In the genomic region with DNA sequence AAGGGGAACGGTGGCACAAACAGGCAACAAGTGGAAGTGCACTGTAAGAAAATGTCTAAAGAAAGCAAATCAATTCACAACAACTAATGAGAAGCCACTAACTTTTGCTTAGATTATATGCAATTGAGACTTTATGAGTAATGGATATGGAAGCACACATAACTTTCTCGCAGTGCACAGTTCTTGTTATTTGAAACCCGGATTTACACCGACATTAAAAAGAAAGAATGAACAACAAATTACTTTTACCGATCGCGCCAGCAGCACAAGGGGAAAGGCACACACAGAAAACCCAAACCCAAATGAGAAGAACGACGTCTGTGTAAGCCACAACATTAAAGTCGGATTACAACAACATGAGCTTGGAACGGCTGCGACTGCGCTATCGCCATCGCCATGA, we compare ENCODE assay signal across 1 fruit fly cellular context.
TF ChIP-seq lines count a peak whose summit lies in the region.

No protein-coding gene starts in this region.

TF ChIP-seq in whole organism, embryonic, 481 proteins besides CTCF, POLR2A, EP300 and RAD21 (continued from another document):
- TF ChIP-seq jing (GFP tag; optimal IDR thresholded peaks at IDR 0.05; lab: Kevin White, UChicago) (peak; percentile 40), sr (GFP tag; IDR thresholded peaks at IDR 0.05; lab: Robert Waterston, UW) (no peak), Spps (tag; optimal IDR thresholded peaks at IDR 0.05; lab: Kevin White, UChicago) (peak; percentile 89), CG2875 (GFP tag; optimal IDR thresholded peaks at IDR 0.05; lab: Kevin White, UChicago) (peak; percentile 64), Fer2 (tag; optimal IDR thresholded peaks at IDR 0.05; lab: Kevin White, UChicago) (no peak), CG2116 (GFP tag; optimal IDR thresholded peaks at IDR 0.05; lab: Kevin White, UChicago) (peak; percentile 21), otp (GFP tag; IDR thresholded peaks at IDR 0.05; lab: Robert Waterston, UW) (peak; percentile 70; the same call in 2 of the 3 replicates), HHEX (GFP tag; optimal IDR thresholded peaks at IDR 0.05; lab: Kevin White, UChicago) (peak; percentile 27), PHDP (tag; optimal IDR thresholded peaks at IDR 0.05; lab: Kevin White, UChicago) (peak; percentile 36), CG12942 (GFP tag; optimal IDR thresholded peaks at IDR 0.05; lab: Kevin White, UChicago) (peak; percentile 29), CG3163 (GFP tag; optimal IDR thresholded peaks at IDR 0.05; lab: Kevin White, UChicago) (peak; percentile 4), prd (optimal IDR thresholded peaks at IDR 0.05; lab: Kevin White, UChicago) (no peak), prd (GFP tag; IDR thresholded peaks at IDR 0.05; lab: Robert Waterston, UW) (peak; percentile 82), CG10462 (GFP tag; optimal IDR thresholded peaks at IDR 0.05; lab: Kevin White, UChicago) (peak; percentile 25), grau (tag; optimal IDR thresholded peaks at IDR 0.05; lab: Kevin White, UChicago) (peak; percentile 53), C15 (GFP tag; IDR thresholded peaks at IDR 0.05; lab: Robert Waterston, UW) (no peak), dmrt11E (tag; optimal IDR thresholded peaks at IDR 0.05; lab: Kevin White, UChicago) (peak; percentile 93), CG11504 (tag; optimal IDR thresholded peaks at IDR 0.05; lab: Kevin White, UChicago) (peak; percentile 56), CG15601 (tag; optimal IDR thresholded peaks at IDR 0.05; lab: Kevin White, UChicago) (peak; percentile 83), Dp (GFP tag; optimal IDR thresholded peaks at IDR 0.05; lab: Kevin White, UChicago) (no peak), CG2202 (tag; optimal IDR thresholded peaks at IDR 0.05; lab: Kevin White, UChicago) (peak; percentile 88), unpg (GFP tag; optimal IDR thresholded peaks at IDR 0.05; lab: Kevin White, UChicago) (peak; percentile 73), Aef1 (GFP tag; IDR thresholded peaks at IDR 0.05; lab: Robert Waterston, UW) (no peak), Eip74EF (GFP tag; optimal IDR thresholded peaks at IDR 0.05; lab: Kevin White, UChicago) (peak in 1 of 2 experiments; percentile 25), CG10565 (GFP tag; optimal IDR thresholded peaks at IDR 0.05; lab: Kevin White, UChicago) (no peak), CG9876 (GFP tag; optimal IDR thresholded peaks at IDR 0.05; lab: Kevin White, UChicago) (peak; percentile 54), gcm2 (GFP tag; optimal IDR thresholded peaks at IDR 0.05; lab: Kevin White, UChicago) (no peak), CG1602 (GFP tag; optimal IDR thresholded peaks at IDR 0.05; lab: Kevin White, UChicago) (peak; percentile 69), bab2 (GFP tag; optimal IDR thresholded peaks at IDR 0.05; lab: Kevin White, UChicago) (peak; percentile 62), bsh (GFP tag; optimal IDR thresholded peaks at IDR 0.05; lab: Kevin White, UChicago) (peak in 1 of 2 experiments; percentile 94), eyg (GFP tag; optimal IDR thresholded peaks at IDR 0.05; lab: Kevin White, UChicago) (no peak), Antp (GFP tag; optimal IDR thresholded peaks at IDR 0.05; lab: Kevin White, UChicago) (peak; percentile 65), MTF-1 (GFP tag; optimal IDR thresholded peaks at IDR 0.05; lab: Kevin White, UChicago; ENCODE audit: borderline replicate concordance) (peak; percentile 64), Asciz (GFP tag; optimal IDR thresholded peaks at IDR 0.05; lab: Kevin White, UChicago) (peak; percentile 14), seq (GFP tag; IDR thresholded peaks at IDR 0.05; lab: Robert Waterston, UW) (no peak), jumu (GFP tag; optimal IDR thresholded peaks at IDR 0.05; lab: Kevin White, UChicago) (peak; percentile 59), Sox100B (GFP tag; optimal IDR thresholded peaks at IDR 0.05; lab: Kevin White, UChicago) (peak; percentile 53), CG11456 (GFP tag; IDR thresholded peaks at IDR 0.05; lab: Robert Waterston, UW) (no peak), Camta (GFP tag; optimal IDR thresholded peaks at IDR 0.05; lab: Kevin White, UChicago) (peak; percentile 57), CG9437 (GFP tag; optimal IDR thresholded peaks at IDR 0.05; lab: Kevin White, UChicago) (no peak), Xrp1 (GFP tag; IDR thresholded peaks at IDR 0.05; lab: Robert Waterston, UW) (peak; percentile 90), CG6689 (GFP tag; IDR thresholded peaks at IDR 0.05; lab: Robert Waterston, UW) (peak; percentile 78), sim (GFP tag; IDR thresholded peaks at IDR 0.05; lab: Robert Waterston, UW) (peak; percentile 78), Nf-YB (GFP tag; optimal IDR thresholded peaks at IDR 0.05; lab: Kevin White, UChicago) (peak; percentile 36), ERR (GFP tag; optimal IDR thresholded peaks at IDR 0.05; lab: Kevin White, UChicago) (no peak), CG4854 (GFP tag; optimal IDR thresholded peaks at IDR 0.05; lab: Kevin White, UChicago) (no peak), CG13775 (GFP tag; optimal IDR thresholded peaks at IDR 0.05; lab: Kevin White, UChicago) (peak; percentile 75), CG13424 (tag; optimal IDR thresholded peaks at IDR 0.05; lab: Kevin White, UChicago) (peak; percentile 62), CG17385 (GFP tag; optimal IDR thresholded peaks at IDR 0.05; lab: Kevin White, UChicago) (peak; percentile 17), Taf1 (GFP tag; IDR thresholded peaks at IDR 0.05; lab: Robert Waterston, UW) (no peak), CG10267 (tag; optimal IDR thresholded peaks at IDR 0.05; lab: Kevin White, UChicago) (peak; percentile 76), Side (GFP tag; optimal IDR thresholded peaks at IDR 0.05; lab: Kevin White, UChicago) (peak; percentile 67), dati (GFP tag; IDR thresholded peaks at IDR 0.05; lab: Robert Waterston, UW) (no peak), sob (GFP tag; IDR thresholded peaks at IDR 0.05; lab: Robert Waterston, UW) (peak; percentile 26; the same call in 1 of the 2 replicates), CG14050 (GFP tag; IDR thresholded peaks at IDR 0.05; lab: Robert Waterston, UW) (peak; percentile 21; the same call in 1 of the 3 replicates), pum (GFP tag; optimal IDR thresholded peaks at IDR 0.05; lab: Kevin White, UChicago) (peak; percentile 58), CG10321 (GFP tag; IDR thresholded peaks at IDR 0.05; lab: Robert Waterston, UW) (no peak), crc (GFP tag; optimal IDR thresholded peaks at IDR 0.05; lab: Kevin White, UChicago) (peak; percentile 6), Hand (GFP tag; optimal IDR thresholded peaks at IDR 0.05; lab: Kevin White, UChicago) (no peak), CG15011 (GFP tag; optimal IDR thresholded peaks at IDR 0.05; lab: Kevin White, UChicago) (peak; percentile 25), ato (GFP tag; IDR thresholded peaks at IDR 0.05; lab: Robert Waterston, UW; ENCODE audit: partially characterized antibody) (no peak), Abd-B (GFP tag; optimal IDR thresholded peaks at IDR 0.05; lab: Kevin White, UChicago) (peak; percentile 54), CG13624 (GFP tag; optimal IDR thresholded peaks at IDR 0.05; lab: Kevin White, UChicago) (peak; percentile 7), Elba2 (GFP tag; optimal IDR thresholded peaks at IDR 0.05; lab: Kevin White, UChicago) (no peak), tio (GFP tag; optimal IDR thresholded peaks at IDR 0.05; lab: Kevin White, UChicago) (no peak), CG33213 (GFP tag; optimal IDR thresholded peaks at IDR 0.05; lab: Kevin White, UChicago) (peak; percentile 66), CG17568 (GFP tag; optimal IDR thresholded peaks at IDR 0.05; lab: Kevin White, UChicago) (peak; percentile 14), MESR4 (GFP tag; optimal IDR thresholded peaks at IDR 0.05; lab: Kevin White, UChicago) (no peak), CG3847 (GFP tag; IDR thresholded peaks at IDR 0.05; lab: Robert Waterston, UW) (0 out of 2 replicates have a peak, but pooled peaks have one; percentile 23), CG8765 (GFP tag; IDR thresholded peaks at IDR 0.05; lab: Robert Waterston, UW) (peak; percentile 47; the same call in 1 of the 2 replicates), ranshi (GFP tag; IDR thresholded peaks at IDR 0.05; lab: Robert Waterston, UW) (peak; percentile 73; the same call in 1 of the 2 replicates), CG6683 (GFP tag; optimal IDR thresholded peaks at IDR 0.05; lab: Kevin White, UChicago) (no peak), CG33557 (GFP tag; optimal IDR thresholded peaks at IDR 0.05; lab: Kevin White, UChicago) (peak; percentile 86), CG9817 (tag; optimal IDR thresholded peaks at IDR 0.05; lab: Kevin White, UChicago) (no peak), Mes4 (GFP tag; optimal IDR thresholded peaks at IDR 0.05; lab: Kevin White, UChicago) (peak; percentile 75), az2 (GFP tag; optimal IDR thresholded peaks at IDR 0.05; lab: Kevin White, UChicago) (peak; percentile 78)
